Worm (Caenorhabditis elegans): ENCODE results near the gene sup-26.

DNA sequence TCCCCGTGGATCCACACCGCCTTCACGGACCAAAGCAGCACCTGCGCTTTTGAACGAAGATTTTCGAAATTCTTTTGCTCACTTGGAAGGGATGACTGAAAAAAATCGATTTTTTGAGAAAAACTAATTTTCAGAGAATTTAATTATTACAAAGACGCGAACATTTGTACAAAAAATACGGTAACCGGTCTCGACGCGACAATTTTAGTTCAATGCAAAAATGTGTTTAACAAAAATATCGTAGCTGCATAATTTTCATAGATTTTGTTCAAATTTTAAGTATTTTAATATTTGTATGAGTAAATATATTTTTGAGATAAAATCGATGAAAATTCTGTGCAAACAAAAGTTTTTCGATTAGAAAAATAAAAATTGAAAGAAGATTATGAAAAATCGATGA is 17.0 kb downstream of the sup-26 start, which contains the start of gene T08A11.1:
- TF ChIP-seq lim-6 (tag; optimal IDR thresholded peaks at IDR 0.05) (no peak), ceh-2 (tag; optimal IDR thresholded peaks at IDR 0.05) (no peak), rnt-1 (tag; optimal IDR thresholded peaks at IDR 0.05) (no peak), ama-1 (optimal IDR thresholded peaks at IDR 0.05) (no peak), Y22D7AL.16 (tag; optimal IDR thresholded peaks at IDR 0.05) (no peak), ceh-34 (tag; optimal IDR thresholded peaks at IDR 0.05) (no peak), ceh-48 (tag; optimal IDR thresholded peaks at IDR 0.05) (no peak), hlh-6 (tag; optimal IDR thresholded peaks at IDR 0.05) (no peak), tbx-2 (tag; optimal IDR thresholded peaks at IDR 0.05) (no peak)

Measured in whole organism, late embryonic.